Worm (Caenorhabditis elegans) whole organism, midembryonic: Measurements from ENCODE around the gene prx-6.

Experiments used
- T22C8.4 ChIP-seq: fragments of 200-800 bp; sonication (Bioruptor generic); IDR thresholded peaks from 2 replicates; pipeline ENCODE4 v1.3.6; 2022; ENCODE audit warnings: missing genetic modification characterization, missing compliant biosample characterization
- cog-1 ChIP-seq: sonication (generic microtip); optimal IDR thresholded peaks from 2 replicates; lab custom pipeline; 2016; ENCODE audit warnings: missing genetic modification characterization, missing compliant biosample characterization
- flt-1 ChIP-seq: fragments of 200-800 bp; sonication (Bioruptor generic); IDR thresholded peaks from 2 replicates; pipeline ENCODE4 v1.3.6; 2022; ENCODE audit warnings: missing genetic modification characterization, missing compliant biosample characterization
- klf-2 ChIP-seq: fragments of 200-800 bp; sonication (Bioruptor generic); conservative IDR thresholded peaks from 2 replicates; pipeline ENCODE4 v1.3.6; 2022; ENCODE audit warnings: missing genetic modification reagents, missing genetic modification characterization, missing compliant biosample characterization
- med-1 ChIP-seq: sonication (generic microtip); optimal IDR thresholded peaks from 2 replicates; lab custom pipeline; 2017; ENCODE audit warnings: missing genetic modification characterization, mild to moderate bottlenecking, missing compliant biosample characterization, antibody characterized with exemption, missing genetic modification reagents; ENCODE audit not compliant: insufficient read depth
- ref-1 ChIP-seq: fragments of 200-800 bp; sonication (Bioruptor generic); conservative IDR thresholded peaks from 2 replicates; pipeline ENCODE4 v1.3.6; 2022; ENCODE audit warnings: missing genetic modification reagents, missing genetic modification characterization, missing compliant biosample characterization
- tab-1 ChIP-seq: fragments of 200-800 bp; sonication (Bioruptor generic); IDR thresholded peaks from 2 replicates; pipeline ENCODE4 v1.3.6; 2022; ENCODE audit warnings: missing genetic modification characterization, missing compliant biosample characterization
- ztf-23 ChIP-seq: fragments of 200-800 bp; sonication (Bioruptor generic); IDR thresholded peaks from 2 replicates; pipeline ENCODE4 v1.3.6; 2022; ENCODE audit warnings: missing genetic modification reagents, missing genetic modification characterization, missing compliant biosample characterization
- ztf-29 ChIP-seq: fragments of 200-800 bp; sonication (Bioruptor generic); IDR thresholded peaks from 2 replicates; pipeline ENCODE4 v1.3.6; 2022; ENCODE audit warnings: missing genetic modification reagents, missing genetic modification characterization, missing compliant biosample characterization

prx-6 gene

ce11 chrV:4745269-4745668 is 25.4 kb upstream of the prx-6 start, which contains the start of gene C18G1.7:
Gene C18G1.7 (plus strand): TSS chrV:4745569.
- TF ChIP-seq cog-1 (tag; lab: Kevin White, UChicago) (no peak), flt-1 (GFP tag; lab: Robert Waterston, UW) (no peak), klf-2 (GFP tag; lab: Robert Waterston, UW) (no peak), ref-1 (GFP tag; lab: Robert Waterston, UW) (no peak), T22C8.4 (GFP tag; lab: Robert Waterston, UW) (no peak), med-1 (GFP tag; lab: Kevin White, UChicago) (no peak), ztf-23 (GFP tag; lab: Robert Waterston, UW) (no peak), tab-1 (GFP tag; lab: Robert Waterston, UW) (no peak), ztf-29 (no peak)

ce11 chrV:4742190-4742589 is 22.3 kb upstream of the prx-6 start, which contains the start of gene ugt-61:
Gene ugt-61 (plus strand): TSS chrV:4742422.
- TF ChIP-seq ztf-23 (GFP tag; lab: Robert Waterston, UW), result no peak
- TF ChIP-seq flt-1 (GFP tag; lab: Robert Waterston, UW), result no peak
- TF ChIP-seq klf-2 (GFP tag; lab: Robert Waterston, UW), result no peak
- TF ChIP-seq ref-1 (GFP tag; lab: Robert Waterston, UW), result no peak
- TF ChIP-seq tab-1 (GFP tag; lab: Robert Waterston, UW), result no peak
- no peak for TF ChIP-seq med-1 (GFP tag; lab: Kevin White, UChicago)
- TF ChIP-seq ztf-29, result no peak
- no peak for TF ChIP-seq T22C8.4 (GFP tag; lab: Robert Waterston, UW)
- no peak for TF ChIP-seq cog-1 (tag; lab: Kevin White, UChicago)

DNA sequence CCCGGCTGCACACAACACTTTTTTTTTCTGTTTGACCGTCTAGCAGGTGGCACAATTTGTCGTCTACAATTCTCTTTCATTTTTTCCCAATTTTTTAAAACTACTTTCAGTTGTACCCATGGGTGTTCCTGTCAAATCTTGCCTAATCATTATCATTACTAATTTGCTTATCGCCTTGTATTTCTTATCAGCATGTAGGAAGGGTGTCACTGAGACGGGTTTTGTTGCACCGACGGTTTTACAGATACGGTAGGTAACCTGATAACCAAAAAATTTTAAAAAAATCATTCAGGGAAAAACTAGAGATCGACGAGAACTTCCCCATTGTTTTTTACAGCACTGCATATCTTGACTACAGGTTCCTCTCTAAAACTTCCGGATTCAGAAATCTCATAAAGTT is 17.8 kb upstream of the prx-6 start, which contains the start of gene F39G3.2:
Gene F39G3.2 (plus strand): TSS at position 105 of the 400 bp plus-strand sequence.
- TF ChIP-seq cog-1 (tag; lab: Kevin White, UChicago), result no peak
- TF ChIP-seq ref-1 (GFP tag; lab: Robert Waterston, UW), result no peak
- TF ChIP-seq flt-1 (GFP tag; lab: Robert Waterston, UW), result no peak
- no peak for TF ChIP-seq T22C8.4 (GFP tag; lab: Robert Waterston, UW)
- no peak for TF ChIP-seq tab-1 (GFP tag; lab: Robert Waterston, UW)
- no peak for TF ChIP-seq ztf-29
- TF ChIP-seq ztf-23 (GFP tag; lab: Robert Waterston, UW), result no peak
- TF ChIP-seq klf-2 (GFP tag; lab: Robert Waterston, UW), result no peak
- TF ChIP-seq med-1 (GFP tag; lab: Kevin White, UChicago), result no peak

ce11 chrV:4734608-4735007 is 14.7 kb upstream of the prx-6 start:
- TF ChIP-seq cog-1 (tag; lab: Kevin White, UChicago), result no peak
- TF ChIP-seq T22C8.4 (GFP tag; lab: Robert Waterston, UW), result no peak
- TF ChIP-seq klf-2 (GFP tag; lab: Robert Waterston, UW), result no peak
- TF ChIP-seq med-1 (GFP tag; lab: Kevin White, UChicago), result no peak
- no peak for TF ChIP-seq ztf-29
- TF ChIP-seq tab-1 (GFP tag; lab: Robert Waterston, UW), result no peak
- no peak for TF ChIP-seq flt-1 (GFP tag; lab: Robert Waterston, UW)
- no peak for TF ChIP-seq ztf-23 (GFP tag; lab: Robert Waterston, UW)

DNA sequence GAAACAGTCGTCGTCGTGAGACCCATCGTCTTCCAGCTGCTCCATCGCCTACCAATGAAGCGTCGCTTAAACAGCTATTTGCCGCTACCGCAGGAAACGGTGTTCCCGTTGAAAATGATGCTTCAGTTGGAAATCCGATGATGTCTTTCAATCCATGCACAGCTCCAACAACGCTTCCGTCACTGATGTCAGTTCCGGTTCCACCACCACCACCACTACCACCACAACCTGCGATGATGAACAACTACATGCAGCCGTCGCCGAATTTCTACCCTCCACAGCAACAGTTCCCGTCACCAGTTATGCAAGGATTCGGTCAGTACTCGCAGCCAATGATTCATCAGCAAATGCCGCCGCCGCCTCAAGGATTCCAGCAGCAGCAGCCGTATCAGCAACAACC is 14.1 kb upstream of the prx-6 start:
- no peak for TF ChIP-seq T22C8.4 (GFP tag; lab: Robert Waterston, UW)
- TF ChIP-seq cog-1 (tag; lab: Kevin White, UChicago), result no peak
- TF ChIP-seq med-1 (GFP tag; lab: Kevin White, UChicago), result no peak
- TF ChIP-seq ztf-23 (GFP tag; lab: Robert Waterston, UW), result no peak
- no peak for TF ChIP-seq ztf-29
- TF ChIP-seq klf-2 (GFP tag; lab: Robert Waterston, UW), result no peak

DNA sequence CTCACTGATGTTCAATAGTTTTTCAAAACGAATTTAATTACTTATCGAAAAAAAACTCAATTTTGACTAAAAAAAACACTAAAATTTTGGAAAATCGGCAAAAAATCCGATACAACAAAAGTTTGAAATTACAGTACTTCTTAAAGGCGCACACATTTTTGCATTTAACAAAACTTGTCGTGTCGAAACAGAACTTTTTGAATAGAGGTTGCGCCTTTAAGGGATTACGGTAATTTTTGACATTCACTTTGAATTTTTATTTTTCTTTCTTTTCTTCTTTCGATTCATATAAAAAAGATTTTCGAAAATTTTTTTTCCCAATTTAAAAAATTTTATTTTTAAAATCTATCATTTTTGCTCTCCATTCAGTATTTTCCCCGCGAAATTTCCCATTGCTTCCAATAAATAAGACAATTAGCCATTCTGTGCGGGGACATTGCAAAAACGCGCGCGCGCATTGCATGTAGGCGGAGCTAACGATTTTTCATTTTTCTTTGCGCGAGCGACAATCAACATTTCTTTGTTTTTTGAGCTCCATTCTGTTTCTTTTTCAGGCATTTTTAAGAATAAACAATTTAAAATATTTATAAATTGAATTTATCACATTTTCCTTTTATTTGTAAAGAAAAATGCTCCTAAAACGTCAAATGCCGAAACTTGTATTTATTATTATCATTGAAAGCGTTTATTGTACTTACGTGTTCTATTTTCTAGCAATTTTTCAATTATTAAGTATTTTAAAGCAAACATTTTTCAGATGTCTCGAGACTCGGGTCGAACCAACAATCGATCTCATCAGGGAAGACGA is 11.5 kb upstream of the prx-6 start, which contains the start of gene F39G3.3:
Gene F39G3.3 (plus strand): TSS at position 758 of the 808 bp plus-strand sequence.
- TF ChIP-seq T22C8.4 (GFP tag; lab: Robert Waterston, UW) (peak; percentile 85), ztf-23 (GFP tag; lab: Robert Waterston, UW) (peak; percentile 91), flt-1 (GFP tag; lab: Robert Waterston, UW) (peak; percentile 92), tab-1 (GFP tag; lab: Robert Waterston, UW) (peak; percentile 92), klf-2 (GFP tag; lab: Robert Waterston, UW) (peak; percentile 81), cog-1 (tag; lab: Kevin White, UChicago) (peak; percentile 81), ztf-29 (peak; percentile 77), med-1 (GFP tag; lab: Kevin White, UChicago) (peak; percentile 96), ref-1 (GFP tag; lab: Robert Waterston, UW) (peak; percentile 64; the same call in 1 of the 2 replicates)

DNA sequence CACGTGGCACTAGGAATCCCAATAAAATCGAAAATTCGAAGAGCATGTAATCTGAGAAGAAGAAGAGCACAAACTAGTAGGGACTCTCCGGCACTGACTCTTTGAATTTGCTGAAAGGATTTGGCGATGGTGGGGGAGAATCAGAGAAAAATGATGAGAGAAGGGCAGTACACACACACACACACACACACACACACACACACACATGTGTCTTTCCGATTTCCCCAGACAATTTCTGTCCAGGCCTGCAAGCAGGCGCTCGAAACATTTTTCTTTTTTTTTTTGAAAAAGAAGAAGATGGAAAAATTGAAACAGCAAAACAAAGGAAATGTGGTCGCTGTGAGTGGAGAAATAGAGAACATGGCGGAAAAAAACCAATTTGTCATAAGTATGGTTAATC is 10.2 kb upstream of the prx-6 start, which contains the start of gene tig-2:
Gene tig-2 (minus strand): TSS at position 87 of the 400 bp plus-strand sequence.
- TF ChIP-seq ztf-23 (GFP tag; lab: Robert Waterston, UW) (no peak), ref-1 (GFP tag; lab: Robert Waterston, UW) (no peak), ztf-29 (no peak), flt-1 (GFP tag; lab: Robert Waterston, UW) (no peak), cog-1 (tag; lab: Kevin White, UChicago) (no peak), T22C8.4 (GFP tag; lab: Robert Waterston, UW) (no peak), klf-2 (GFP tag; lab: Robert Waterston, UW) (no peak)

DNA sequence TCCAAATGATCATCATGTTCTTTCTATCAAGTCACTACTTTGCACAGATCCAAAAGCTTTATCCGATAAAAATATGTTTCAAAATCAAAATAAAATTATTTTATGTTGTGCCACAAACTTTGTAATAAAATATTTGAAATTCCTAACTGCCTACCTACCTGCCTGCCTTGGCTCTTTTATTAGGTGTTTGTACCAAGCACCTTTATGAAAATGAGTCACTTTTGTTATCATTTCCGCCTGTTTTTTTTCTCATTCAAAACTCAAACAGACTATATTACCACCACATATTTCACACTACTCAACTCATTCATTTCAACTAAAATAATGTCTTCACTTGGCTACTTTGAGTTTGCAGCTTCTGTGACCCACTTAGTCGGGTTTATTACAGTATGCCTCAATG is 4.6 kb upstream of the prx-6 start, which contains the start of gene F39G3.4:
Gene F39G3.4 (plus strand): TSS at position 301 of the 400 bp plus-strand sequence.
- TF ChIP-seq ztf-23 (GFP tag; lab: Robert Waterston, UW), result no peak
- TF ChIP-seq cog-1 (tag; lab: Kevin White, UChicago), result no peak
- TF ChIP-seq ref-1 (GFP tag; lab: Robert Waterston, UW), result no peak
- TF ChIP-seq med-1 (GFP tag; lab: Kevin White, UChicago), result no peak
- TF ChIP-seq tab-1 (GFP tag; lab: Robert Waterston, UW), result no peak
- TF ChIP-seq T22C8.4 (GFP tag; lab: Robert Waterston, UW), result no peak
- TF ChIP-seq ztf-29, result no peak
